Worm (Caenorhabditis elegans) whole organism, L3 larva: ENCODE results near the gene glr-2.
A peak's percentile ranks its signal among the peaks of the same experiment; 100 is the strongest.

Source experiments
- R02D3.7 ChIP-seq: fragments of 150-350 bp; optimal IDR thresholded peaks from 2 replicates; lab custom pipeline; 2014; ENCODE audit warnings: missing biosample characterization, missing genetic modification characterization
- ceh-28 ChIP-seq: fragments of 150-350 bp; optimal IDR thresholded peaks from 2 replicates; lab custom pipeline; 2014; ENCODE audit warnings: missing biosample characterization, missing genetic modification reagents, missing genetic modification characterization
- elt-2 ChIP-seq: sonication (generic microtip); optimal IDR thresholded peaks from 2 replicates; lab custom pipeline; 2016; ENCODE audit warnings: missing genetic modification reagents, mild to moderate bottlenecking, missing genetic modification characterization, missing compliant biosample characterization
- elt-3 ChIP-seq, 3 experiments: fragments of 150-350 bp in 1 of 3; sonication (generic microtip) in 2 of 3; optimal IDR thresholded peaks; 2 replicates in 2 of 3; 4 replicates in 1 of 3; lab custom pipeline; 2014 to 2017; ENCODE audit warnings: missing biosample characterization in 3 of 3, missing genetic modification characterization in 3 of 3
- fos-1 ChIP-seq: fragments of 150-350 bp; optimal IDR thresholded peaks from 2 replicates; lab custom pipeline; 2014; ENCODE audit warnings: missing biosample characterization, missing genetic modification characterization
- nfya-1 ChIP-seq: sonication (generic microtip); optimal IDR thresholded peaks from 2 replicates; lab custom pipeline; 2017; ENCODE audit warnings: missing genetic modification characterization, mild to moderate bottlenecking, missing compliant biosample characterization, antibody characterized with exemption, moderate library complexity; ENCODE audit not compliant: insufficient read depth
- nhr-11 ChIP-seq: fragments of 150-350 bp; optimal IDR thresholded peaks from 2 replicates; lab custom pipeline; 2014; ENCODE audit warnings: missing biosample characterization, missing genetic modification characterization
- nhr-12 ChIP-seq: fragments of 150-350 bp; optimal IDR thresholded peaks from 2 replicates; lab custom pipeline; 2014; ENCODE audit warnings: missing biosample characterization, missing genetic modification characterization
- nhr-67 ChIP-seq: fragments of 150-350 bp; optimal IDR thresholded peaks from 2 replicates; lab custom pipeline; 2014; ENCODE audit warnings: missing biosample characterization, missing genetic modification characterization
- snpc-4 ChIP-seq: fragments of 150-350 bp; optimal IDR thresholded peaks from 2 replicates; lab custom pipeline; 2014; ENCODE audit warnings: missing biosample characterization, missing genetic modification characterization
- tbx-2 ChIP-seq: sonication (generic microtip); optimal IDR thresholded peaks from 2 replicates; lab custom pipeline; 2016; ENCODE audit warnings: mild to moderate bottlenecking, missing genetic modification characterization, missing compliant biosample characterization

- TF ChIP-seq snpc-4 (tag; lab: Kevin White, UChicago) (peak; percentile 97), nhr-67 (no peak), tbx-2 (tag; lab: Kevin White, UChicago) (no peak), R02D3.7 (tag; lab: Kevin White, UChicago) (no peak), nhr-11 (tag; lab: Kevin White, UChicago) (no peak), fos-1 (tag; lab: Kevin White, UChicago) (no peak), elt-2 (tag; lab: Kevin White, UChicago) (peak; percentile 26), ceh-28 (no peak), nhr-12 (no peak), elt-3 (tag; optimal IDR thresholded peaks at IDR 0.05; lab: Kevin White, UChicago) (no peak), nfya-1 (tag; lab: Kevin White, UChicago) (peak; percentile 43)
Observed at ce11 chrIII:7142172-7142601, 2.6 kb downstream of the glr-2 start.
